Fruit fly (Drosophila melanogaster) Kc167 (cell line): Measurements from ENCODE around the gene GluRIIE.

Experiments
- h ChIP-seq: fragments of >200 bp; optimal IDR thresholded peaks from 3 replicates; lab custom pipeline; 2018; ENCODE audit warnings: missing external identifiers
- insv ChIP-seq: fragments of >200 bp; optimal IDR thresholded peaks from 3 replicates; lab custom pipeline; 2018; ENCODE audit warnings: missing external identifiers

dm6 chr3R:20597407-20598325, 50.9 kb downstream of the GluRIIE start:
- TF ChIP-seq insv (lab: Kevin White, UChicago) (no peak), h (lab: Kevin White, UChicago) (no peak)
